Worm (Caenorhabditis elegans) whole organism, L2 larva: Measurements from ENCODE around the gene F32D8.8.

Source experiments
- Y55F3AM.14 ChIP-seq: fragments of 200-800 bp; sonication (Bioruptor generic); optimal IDR thresholded peaks from 2 replicates; lab custom pipeline; 2018; ENCODE audit warnings: mild to moderate bottlenecking, missing genetic modification characterization, missing compliant biosample characterization
- ZK546.5 ChIP-seq: sonication (generic microtip); optimal IDR thresholded peaks from 2 replicates; lab custom pipeline; 2017; ENCODE audit warnings: missing biosample characterization, missing genetic modification characterization
- aly-2 ChIP-seq: fragments of 150-350 bp; optimal IDR thresholded peaks from 2 replicates; lab custom pipeline; 2014; ENCODE audit warnings: missing biosample characterization, missing genetic modification characterization
- blmp-1 ChIP-seq: sonication (generic microtip); optimal IDR thresholded peaks from 2 replicates; lab custom pipeline; 2017; ENCODE audit warnings: missing genetic modification characterization, mild to moderate bottlenecking, missing compliant biosample characterization, antibody characterized with exemption, moderate library complexity; ENCODE audit not compliant: insufficient read depth
- ceh-16 ChIP-seq: fragments of 150-350 bp; optimal IDR thresholded peaks from 2 replicates; lab custom pipeline; 2014; ENCODE audit warnings: missing biosample characterization, missing genetic modification characterization
- ceh-82 ChIP-seq: fragments of 150-350 bp; optimal IDR thresholded peaks from 2 replicates; lab custom pipeline; 2014; ENCODE audit warnings: missing biosample characterization, missing genetic modification characterization
- nhr-10 ChIP-seq: sonication (generic microtip); optimal IDR thresholded peaks from 2 replicates; lab custom pipeline; 2017; ENCODE audit warnings: missing biosample characterization, missing genetic modification characterization
- nhr-25 ChIP-seq: fragments of 150-350 bp; sonication (generic microtip); optimal IDR thresholded peaks from 3 replicates; lab custom pipeline; 2014; ENCODE audit warnings: missing biosample characterization, missing genetic modification characterization
- unc-55 ChIP-seq: fragments of 150-350 bp; sonication (generic microtip); optimal IDR thresholded peaks from 3 replicates; lab custom pipeline; 2014; ENCODE audit warnings: missing biosample characterization, missing genetic modification reagents, missing genetic modification characterization
- unc-62 ChIP-seq: fragments of 150-350 bp; optimal IDR thresholded peaks from 2 replicates; lab custom pipeline; 2014; ENCODE audit warnings: missing biosample characterization, missing genetic modification reagents, missing genetic modification characterization
- zag-1 ChIP-seq: fragments of 150-350 bp; optimal IDR thresholded peaks from 2 replicates; lab custom pipeline; 2014; ENCODE audit warnings: missing biosample characterization, missing genetic modification characterization

ce11 chrV:10903748-10904147, 1.2 kb upstream of the F32D8.8 start, which contains the start of gene F32D8.15:
- no peak for TF ChIP-seq unc-62
- TF ChIP-seq nhr-10, result no peak
- TF ChIP-seq Y55F3AM.14 (GFP tag; lab: Kevin White, UChicago), result no peak
- TF ChIP-seq zag-1, result no peak
- TF ChIP-seq aly-2, result no peak
- no peak for TF ChIP-seq unc-55 (GFP tag; lab: Kevin White, UChicago)
- no peak for TF ChIP-seq blmp-1 (tag; lab: Kevin White, UChicago)
- no peak for TF ChIP-seq nhr-25
- TF ChIP-seq ceh-82 (tag; lab: Kevin White, UChicago), result no peak
- no peak for TF ChIP-seq ZK546.5 (tag; lab: Kevin White, UChicago)
- TF ChIP-seq ceh-16 (tag; lab: Kevin White, UChicago), result no peak
